Fruit fly (Drosophila melanogaster): ENCODE results near the gene CG12362.

The CG12362 gene

DNA sequence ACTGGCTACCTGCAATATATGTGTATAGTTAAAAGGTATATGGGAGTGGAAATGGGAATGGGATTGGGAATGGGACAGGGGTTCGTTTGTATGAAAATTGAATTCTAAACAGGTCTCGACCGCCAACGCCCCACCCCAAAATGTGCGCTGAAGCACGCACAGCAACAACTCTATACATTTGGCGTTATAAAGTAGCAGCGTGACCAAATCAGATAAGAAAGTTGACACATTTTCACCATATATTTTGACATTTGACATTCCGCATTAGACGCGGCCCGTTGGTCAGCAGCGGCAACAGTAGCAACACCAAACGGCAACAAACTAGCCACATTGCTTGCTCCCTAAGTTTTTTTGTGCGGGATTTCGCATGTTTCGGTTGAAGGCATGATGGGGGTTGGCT, 20.6 kb upstream of the CG12362 start:
- no peak for TF ChIP-seq Myc (optimal IDR thresholded peaks at IDR 0.05)
- TF ChIP-seq insv (optimal IDR thresholded peaks at IDR 0.05), result no peak
- TF ChIP-seq Sin3A (optimal IDR thresholded peaks at IDR 0.05), result no peak
- no peak for TF ChIP-seq h (optimal IDR thresholded peaks at IDR 0.05)
- no peak for TF ChIP-seq ttk (optimal IDR thresholded peaks at IDR 0.05)
- TF ChIP-seq psq (optimal IDR thresholded peaks at IDR 0.05), result no peak

DNA sequence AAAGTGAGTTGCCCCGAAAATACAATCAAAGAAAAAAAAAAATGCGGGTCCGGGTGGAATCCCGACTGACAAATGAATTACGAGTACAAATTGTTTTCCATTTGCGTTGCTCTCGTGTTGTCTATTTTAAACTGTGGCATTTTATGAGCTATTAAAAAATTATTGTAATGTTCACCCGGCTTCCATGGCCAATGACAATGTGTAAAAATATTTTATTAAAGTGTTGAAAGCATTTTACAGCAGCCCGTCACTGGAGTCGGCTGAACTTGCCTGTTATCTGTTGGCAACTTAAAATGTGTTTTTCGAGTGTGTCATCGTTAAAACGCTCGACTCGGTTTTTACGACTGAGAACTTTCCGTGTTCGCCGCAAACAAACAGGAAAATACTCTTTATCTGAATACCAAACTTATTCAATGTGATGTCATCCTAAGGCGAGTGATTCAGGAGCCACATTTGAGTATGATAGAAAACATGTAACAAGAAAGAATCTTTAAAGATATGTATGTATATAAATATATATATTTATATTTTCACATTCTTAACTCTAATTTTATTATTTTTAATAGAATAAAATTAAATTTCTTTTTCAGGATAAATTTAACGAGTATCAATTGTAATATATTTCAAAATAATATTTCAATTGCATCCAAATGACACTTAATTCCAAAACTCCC, 19.9 kb upstream of the CG12362 start:
- TF ChIP-seq Myc (optimal IDR thresholded peaks at IDR 0.05) (no peak), insv (optimal IDR thresholded peaks at IDR 0.05) (no peak), psq (optimal IDR thresholded peaks at IDR 0.05) (no peak), Sin3A (optimal IDR thresholded peaks at IDR 0.05) (no peak), h (optimal IDR thresholded peaks at IDR 0.05) (no peak), ttk (optimal IDR thresholded peaks at IDR 0.05) (no peak)

DNA sequence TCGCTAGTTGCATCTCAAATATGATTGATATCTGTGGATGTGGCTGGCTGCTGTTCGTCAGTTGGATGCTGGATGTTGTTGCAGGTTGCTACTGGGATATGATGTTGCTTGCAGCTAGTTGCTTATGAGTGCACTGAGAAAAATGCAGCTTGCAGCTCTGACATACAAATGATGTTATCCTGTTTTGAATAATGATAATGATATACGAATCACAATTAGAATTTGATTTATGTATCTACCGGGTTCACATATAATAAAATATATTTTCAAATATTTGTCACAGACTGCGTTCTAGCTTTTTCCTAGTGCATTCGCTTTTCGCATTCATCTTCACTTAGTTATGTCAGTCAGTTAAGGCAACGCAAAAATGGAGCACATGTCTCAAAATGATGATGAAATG, 16.1 kb upstream of the CG12362 start:
- TF ChIP-seq psq (optimal IDR thresholded peaks at IDR 0.05), result no peak
- no peak for TF ChIP-seq ttk (optimal IDR thresholded peaks at IDR 0.05)
- no peak for TF ChIP-seq h (optimal IDR thresholded peaks at IDR 0.05)
- TF ChIP-seq Myc (optimal IDR thresholded peaks at IDR 0.05), result no peak

DNA sequence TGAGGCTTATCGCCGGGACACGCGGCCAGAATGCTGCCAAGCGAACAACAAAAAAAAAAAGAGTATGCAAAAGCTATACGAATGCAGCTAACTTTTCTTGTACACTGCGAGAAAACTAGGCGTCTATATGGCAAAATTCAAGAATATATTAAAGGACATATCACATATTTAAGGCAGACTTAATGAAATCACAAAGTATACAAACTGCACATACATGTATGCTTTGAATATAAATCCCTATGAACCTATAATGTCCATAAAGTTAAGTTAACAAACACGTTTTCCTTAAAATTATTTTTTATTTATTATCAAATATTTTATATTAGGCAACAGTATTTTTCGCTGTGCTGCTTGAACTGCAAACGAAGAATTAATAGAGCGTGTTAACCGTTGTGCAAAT, 13.9 kb upstream of the CG12362 start:
- TF ChIP-seq Myc (optimal IDR thresholded peaks at IDR 0.05), result no peak
- TF ChIP-seq insv (optimal IDR thresholded peaks at IDR 0.05), result no peak
- TF ChIP-seq ttk (optimal IDR thresholded peaks at IDR 0.05), result no peak
- no peak for TF ChIP-seq psq (optimal IDR thresholded peaks at IDR 0.05)
- no peak for TF ChIP-seq h (optimal IDR thresholded peaks at IDR 0.05)
- TF ChIP-seq Sin3A (optimal IDR thresholded peaks at IDR 0.05), result no peak

DNA sequence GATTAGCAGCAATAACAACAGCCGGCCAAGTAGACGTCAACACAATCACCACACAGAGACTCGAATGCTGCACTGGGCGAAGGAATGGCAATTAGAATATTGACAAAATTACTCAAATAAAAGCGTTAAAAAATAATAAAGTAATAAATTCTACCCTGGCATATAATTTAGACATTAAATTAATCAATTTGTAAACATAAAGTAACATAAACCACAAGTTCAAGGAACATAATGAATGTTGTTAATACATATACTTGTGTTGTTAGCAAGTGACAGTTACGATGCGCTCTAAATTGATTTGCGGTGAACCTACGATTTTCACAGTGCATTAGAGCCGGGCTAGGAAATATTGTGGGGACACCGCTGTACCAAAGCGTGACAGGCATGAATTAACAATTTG, 4.9 kb upstream of the CG12362 start:
- TF ChIP-seq Sin3A (optimal IDR thresholded peaks at IDR 0.05), result no peak
- TF ChIP-seq insv (optimal IDR thresholded peaks at IDR 0.05), result no peak
- TF ChIP-seq psq (optimal IDR thresholded peaks at IDR 0.05), result no peak
- no peak for TF ChIP-seq h (optimal IDR thresholded peaks at IDR 0.05)

DNA sequence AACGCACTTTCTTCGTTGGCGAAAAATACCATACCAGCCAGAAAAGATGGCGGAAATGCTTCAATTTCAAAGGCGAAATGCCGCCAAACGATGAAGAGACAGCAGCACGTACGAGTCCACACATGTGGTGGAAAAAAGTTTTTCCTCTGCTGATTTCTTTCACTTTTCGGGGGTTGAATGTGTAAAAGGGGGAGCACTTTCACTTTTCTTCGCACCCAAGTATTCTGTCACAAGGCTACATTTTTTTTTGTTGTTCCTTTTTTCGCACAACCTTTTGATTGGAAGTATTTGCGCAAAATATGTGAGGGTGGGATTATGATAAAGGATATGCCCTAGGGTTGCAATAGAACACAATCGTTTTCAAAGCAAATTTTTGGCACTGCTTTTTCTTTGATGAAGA, 3.1 kb upstream of the CG12362 start:
- TF ChIP-seq ttk (optimal IDR thresholded peaks at IDR 0.05) (no peak), psq (optimal IDR thresholded peaks at IDR 0.05) (no peak), h (optimal IDR thresholded peaks at IDR 0.05) (no peak), insv (optimal IDR thresholded peaks at IDR 0.05) (no peak), Myc (optimal IDR thresholded peaks at IDR 0.05) (no peak), Sin3A (optimal IDR thresholded peaks at IDR 0.05) (no peak)

DNA sequence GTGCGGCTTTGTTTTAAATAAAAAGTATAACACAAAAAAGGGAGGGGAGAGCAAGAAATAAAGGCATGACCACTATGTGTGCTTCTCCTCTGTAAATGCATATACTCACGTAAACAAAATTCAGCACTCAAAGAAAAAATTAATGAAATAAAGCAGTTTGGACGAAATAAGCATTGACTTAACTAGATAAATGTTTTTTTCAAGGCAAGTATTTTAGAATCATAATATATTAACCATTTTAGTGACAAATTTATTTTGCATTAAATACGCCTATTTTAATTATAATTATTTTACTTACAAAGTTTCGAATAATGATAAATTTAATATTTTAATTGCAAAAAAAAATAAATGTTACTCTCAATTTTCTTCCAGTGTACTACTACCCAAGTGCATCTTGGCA, 1.0 kb upstream of the CG12362 start:
- TF ChIP-seq h (optimal IDR thresholded peaks at IDR 0.05) (no peak), Myc (optimal IDR thresholded peaks at IDR 0.05) (no peak), ttk (optimal IDR thresholded peaks at IDR 0.05) (no peak), Sin3A (optimal IDR thresholded peaks at IDR 0.05) (no peak), insv (optimal IDR thresholded peaks at IDR 0.05) (no peak), psq (optimal IDR thresholded peaks at IDR 0.05) (no peak)

DNA sequence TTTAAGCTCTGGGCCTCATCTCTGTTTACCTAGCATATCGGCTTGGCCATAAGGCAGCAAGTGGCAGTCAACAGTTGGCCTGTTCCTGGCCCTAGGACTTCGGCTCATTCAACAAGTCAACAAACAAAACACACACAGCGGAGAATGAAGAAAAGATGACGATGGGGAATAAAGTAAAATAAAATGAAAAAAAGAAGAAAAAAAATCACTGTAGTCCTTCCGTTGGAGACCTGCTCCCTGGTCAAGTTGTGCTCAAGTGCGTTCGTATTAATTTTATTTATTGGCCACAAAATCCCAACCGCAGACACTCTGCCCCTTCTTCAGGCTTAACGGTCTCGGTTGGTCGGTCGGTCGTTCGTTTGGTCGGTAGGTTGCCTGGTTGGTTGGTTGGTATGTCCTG, 5.8 kb downstream of the CG12362 start:
- TF ChIP-seq h (optimal IDR thresholded peaks at IDR 0.05) (no peak), Myc (optimal IDR thresholded peaks at IDR 0.05) (no peak), psq (optimal IDR thresholded peaks at IDR 0.05) (no peak), insv (optimal IDR thresholded peaks at IDR 0.05) (no peak), ttk (optimal IDR thresholded peaks at IDR 0.05) (no peak), Sin3A (optimal IDR thresholded peaks at IDR 0.05) (no peak)

DNA sequence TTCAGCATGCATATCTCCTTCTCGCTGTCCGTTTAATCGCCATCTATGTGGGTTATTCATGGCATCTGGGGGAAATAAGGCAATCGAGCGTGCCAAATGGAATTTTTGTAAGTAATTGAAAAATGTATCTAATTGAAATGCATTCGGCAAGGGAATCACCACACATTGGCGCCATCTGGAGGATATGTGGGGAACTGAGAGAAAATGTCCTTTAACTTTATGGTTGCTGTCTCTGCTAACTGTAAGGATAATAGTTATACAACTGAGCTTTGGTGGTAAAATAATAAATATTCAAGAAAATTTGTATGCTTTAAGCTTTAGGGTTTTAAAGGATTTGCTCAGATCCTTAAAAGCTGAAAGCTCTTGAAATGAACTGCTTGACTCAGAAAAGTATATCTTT, 14.7 kb downstream of the CG12362 start:
- TF ChIP-seq Sin3A (optimal IDR thresholded peaks at IDR 0.05), result no peak
- TF ChIP-seq insv (optimal IDR thresholded peaks at IDR 0.05), result no peak
- no peak for TF ChIP-seq h (optimal IDR thresholded peaks at IDR 0.05)
- TF ChIP-seq ttk (optimal IDR thresholded peaks at IDR 0.05), result no peak
- no peak for TF ChIP-seq psq (optimal IDR thresholded peaks at IDR 0.05)
- TF ChIP-seq Myc (optimal IDR thresholded peaks at IDR 0.05), result no peak

DNA sequence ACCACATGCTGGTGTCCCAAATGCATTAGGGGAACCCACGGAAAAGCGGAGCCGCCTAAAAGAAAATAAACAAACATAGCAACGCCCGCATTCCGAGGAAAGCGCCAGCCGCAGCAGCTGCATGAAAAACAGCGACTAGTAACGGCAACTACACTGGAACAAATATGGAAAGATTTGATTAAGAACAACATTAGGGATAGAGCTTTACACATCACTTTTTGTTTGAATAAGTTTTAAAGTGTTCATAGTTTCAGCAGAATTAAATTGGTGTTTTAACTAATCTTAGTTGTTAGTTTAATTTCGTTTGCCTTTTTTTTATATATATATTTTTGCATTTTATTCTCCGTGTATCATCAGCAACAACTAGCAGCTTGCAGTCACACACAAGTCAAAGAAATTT, 15.4 kb downstream of the CG12362 start:
- no peak for TF ChIP-seq Myc (optimal IDR thresholded peaks at IDR 0.05)
- no peak for TF ChIP-seq psq (optimal IDR thresholded peaks at IDR 0.05)
- TF ChIP-seq Sin3A (optimal IDR thresholded peaks at IDR 0.05), result no peak
- no peak for TF ChIP-seq ttk (optimal IDR thresholded peaks at IDR 0.05)
- TF ChIP-seq insv (optimal IDR thresholded peaks at IDR 0.05), result no peak
- no peak for TF ChIP-seq h (optimal IDR thresholded peaks at IDR 0.05)

DNA sequence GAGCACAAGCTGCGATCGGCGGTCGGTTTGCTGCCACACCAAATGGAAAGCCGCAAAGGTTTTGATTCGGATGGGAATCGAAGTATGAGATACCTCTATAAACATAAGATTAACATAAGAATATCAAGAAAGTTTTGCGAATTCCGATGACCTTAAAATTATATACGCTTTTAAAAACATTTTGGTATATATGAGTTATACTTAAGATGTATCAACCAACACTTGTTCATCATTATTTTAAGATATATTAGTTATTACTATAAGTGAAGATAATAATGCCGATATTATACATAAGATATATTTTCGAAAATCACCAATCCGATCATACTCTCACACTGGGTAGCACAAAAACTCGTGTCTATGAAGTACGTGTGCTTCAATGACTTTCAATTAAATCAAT, 16.1 kb downstream of the CG12362 start:
- TF ChIP-seq ttk (optimal IDR thresholded peaks at IDR 0.05) (no peak), psq (optimal IDR thresholded peaks at IDR 0.05) (no peak), Myc (optimal IDR thresholded peaks at IDR 0.05) (no peak), insv (optimal IDR thresholded peaks at IDR 0.05) (no peak), Sin3A (optimal IDR thresholded peaks at IDR 0.05) (no peak), h (optimal IDR thresholded peaks at IDR 0.05) (no peak)

DNA sequence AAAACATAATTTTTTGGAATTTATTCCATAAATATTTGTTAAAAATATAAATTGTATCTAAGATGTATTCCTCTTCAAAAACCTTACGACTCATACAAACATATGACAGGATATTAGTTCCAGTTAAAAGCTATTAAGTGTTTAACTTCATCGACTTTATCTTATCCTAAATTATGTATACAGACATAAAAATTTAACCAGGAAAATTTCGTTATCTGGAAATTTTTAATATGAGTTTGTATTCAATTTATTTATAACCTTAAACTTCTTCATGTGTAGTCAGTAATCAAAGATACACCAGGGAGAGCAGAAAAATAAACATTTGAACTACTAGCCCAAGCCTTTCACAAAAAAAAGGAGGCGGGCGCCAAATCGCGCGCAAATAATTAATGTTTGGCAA, 16.9 kb downstream of the CG12362 start:
- TF ChIP-seq Myc (optimal IDR thresholded peaks at IDR 0.05), result no peak
- TF ChIP-seq ttk (optimal IDR thresholded peaks at IDR 0.05), result no peak
- TF ChIP-seq Sin3A (optimal IDR thresholded peaks at IDR 0.05), result no peak
- TF ChIP-seq insv (optimal IDR thresholded peaks at IDR 0.05), result no peak
- no peak for TF ChIP-seq psq (optimal IDR thresholded peaks at IDR 0.05)
- TF ChIP-seq h (optimal IDR thresholded peaks at IDR 0.05), result no peak

DNA sequence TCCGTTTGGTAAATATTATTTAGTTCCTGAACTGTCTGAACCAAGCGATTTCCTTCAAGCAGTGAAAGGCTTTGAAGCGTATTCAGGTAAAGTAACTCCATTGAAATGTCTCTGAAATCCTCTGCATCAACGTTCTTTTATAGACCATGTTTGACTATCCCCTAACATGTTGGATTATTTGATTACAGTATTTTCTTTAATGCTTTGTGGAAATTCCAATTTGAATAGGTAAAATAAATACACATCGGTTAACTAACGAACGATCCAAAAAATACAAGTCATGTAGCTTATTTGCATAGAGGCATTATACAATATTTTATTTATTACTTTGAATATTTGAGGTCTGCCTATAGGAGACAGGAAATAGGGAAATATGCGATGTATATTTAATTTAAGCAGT, 19.3 kb downstream of the CG12362 start, which contains the start of gene Ir67b:
TSS of gene Ir67b (minus strand) at position 101 of the 400 bp plus-strand sequence.
- no peak for TF ChIP-seq h (optimal IDR thresholded peaks at IDR 0.05)
- TF ChIP-seq ttk (optimal IDR thresholded peaks at IDR 0.05), result no peak
- no peak for TF ChIP-seq Myc (optimal IDR thresholded peaks at IDR 0.05)
- TF ChIP-seq Sin3A (optimal IDR thresholded peaks at IDR 0.05), result no peak
- no peak for TF ChIP-seq psq (optimal IDR thresholded peaks at IDR 0.05)
- TF ChIP-seq insv (optimal IDR thresholded peaks at IDR 0.05), result no peak
